Worm (Caenorhabditis elegans) whole organism, late embryonic: ENCODE results near the gene acds-10.

Experiments
- T23F11.4 ChIP-seq: fragments of 200-800 bp; sonication (Bioruptor generic); optimal IDR thresholded peaks from 2 replicates; lab custom pipeline; 2018; ENCODE audit warnings: mild to moderate bottlenecking, missing genetic modification characterization, missing compliant biosample characterization
- ama-1 ChIP-seq: fragments of 150-350 bp; optimal IDR thresholded peaks from 2 replicates; lab custom pipeline; 2014
- ceh-2 ChIP-seq: sonication (generic microtip); optimal IDR thresholded peaks from 2 replicates; lab custom pipeline; 2016; ENCODE audit warnings: missing genotype, missing genetic modification characterization, missing compliant biosample characterization
- ceh-9 ChIP-seq: sonication (generic microtip); optimal IDR thresholded peaks from 2 replicates; lab custom pipeline; 2016; ENCODE audit warnings: mild to moderate bottlenecking, missing genetic modification characterization, inconsistent platforms, missing compliant biosample characterization
- dmd-4 ChIP-seq: sonication (generic microtip); optimal IDR thresholded peaks from 2 replicates; lab custom pipeline; 2016; ENCODE audit warnings: borderline replicate concordance, missing genetic modification characterization, missing compliant biosample characterization
- fkh-10 ChIP-seq: fragments of 150-350 bp; optimal IDR thresholded peaks from 2 replicates; lab custom pipeline; 2014; ENCODE audit warnings: missing biosample characterization, missing genetic modification reagents, missing genetic modification characterization
- hlh-15 ChIP-seq: sonication (generic microtip); optimal IDR thresholded peaks from 2 replicates; lab custom pipeline; 2016; ENCODE audit warnings: missing genetic modification characterization, missing compliant biosample characterization
- hlh-6 ChIP-seq: sonication (generic microtip); optimal IDR thresholded peaks from 2 replicates; lab custom pipeline; 2016; ENCODE audit warnings: missing genotype, missing genetic modification characterization, missing compliant biosample characterization
- nhr-11 ChIP-seq: fragments of 150-350 bp; optimal IDR thresholded peaks from 2 replicates; lab custom pipeline; 2014; ENCODE audit warnings: missing biosample characterization, missing genetic modification characterization
- pax-1 ChIP-seq: fragments of 150-350 bp; optimal IDR thresholded peaks from 2 replicates; lab custom pipeline; 2014; ENCODE audit warnings: missing biosample characterization, missing genetic modification characterization
- tbx-7 ChIP-seq: sonication (generic microtip); optimal IDR thresholded peaks from 2 replicates; lab custom pipeline; 2016; ENCODE audit warnings: missing genotype, missing genetic modification characterization, missing compliant biosample characterization
- ttx-3 ChIP-seq: sonication (generic microtip); optimal IDR thresholded peaks from 2 replicates; lab custom pipeline; 2016; ENCODE audit warnings: missing genetic modification reagents, missing genetic modification characterization, missing compliant biosample characterization
- ztf-16 ChIP-seq: sonication (generic microtip); optimal IDR thresholded peaks from 2 replicates; lab custom pipeline; 2017; ENCODE audit warnings: missing genetic modification characterization, missing compliant biosample characterization

- TF ChIP-seq nhr-11 (tag; lab: Kevin White, UChicago) (no peak), ceh-2 (tag; lab: Kevin White, UChicago) (no peak), T23F11.4 (GFP tag; lab: Kevin White, UChicago) (no peak), ceh-9 (tag; lab: Kevin White, UChicago) (no peak), dmd-4 (tag; lab: Kevin White, UChicago) (no peak), hlh-6 (tag; lab: Kevin White, UChicago) (no peak), pax-1 (tag; lab: Kevin White, UChicago) (no peak), ztf-16 (tag; lab: Kevin White, UChicago) (no peak), fkh-10 (GFP tag; lab: Kevin White, UChicago) (no peak), ttx-3 (no peak), hlh-15 (tag; lab: Kevin White, UChicago) (no peak), tbx-7 (tag; lab: Kevin White, UChicago) (no peak), ama-1 (lab: Kevin White, UChicago) (no peak)
Observed at ce11 chrV:5771627-5772026, 24.0 kb downstream of the acds-10 start, which contains the start of gene F44E7.3.
